Fruit fly (Drosophila melanogaster) ovary, adult (tissue): ENCODE measurements around the gene TwdlE.

Source experiments
- CG17801 ChIP-seq: fragments of 200-800 bp; optimal IDR thresholded peaks from 2 replicates; lab custom pipeline; 2019; ENCODE audit warnings: missing biosample characterization, mild to moderate bottlenecking, missing genetic modification characterization, moderate library complexity; ENCODE audit not compliant: partially characterized antibody

TwdlE gene

dm6 chr2L:7833238-7833637, 27.4 kb downstream of the TwdlE start:
- TF ChIP-seq CG17801 (GFP tag; lab: Kevin White, UChicago), result no peak

- TF ChIP-seq CG17801 (GFP tag; lab: Kevin White, UChicago), result no peak
These were observed 31.7 kb downstream of the TwdlE start for dm6 chr2L:7828901-7829300.

dm6 chr2L:7828231-7828630, 32.4 kb downstream of the TwdlE start:
- peak; percentile 9 for TF ChIP-seq CG17801 (GFP tag; lab: Kevin White, UChicago)

- TF ChIP-seq CG17801 (GFP tag; lab: Kevin White, UChicago), result peak; percentile 81
These were observed 33.3 kb downstream of the TwdlE start, which contains the start of the genes Rack1 and mts for dm6 chr2L:7827045-7828004. TSS of gene Rack1 (minus strand) at chr2L:7827315. TSS of gene mts (plus strand) at chr2L:7827650.

dm6 chr2L:7821279-7821848, 39.3 kb downstream of the TwdlE start:
- TF ChIP-seq CG17801 (GFP tag; lab: Kevin White, UChicago), result peak; percentile 21

dm6 chr2L:7820851-7821250, 39.8 kb downstream of the TwdlE start, which contains the start of gene CG7115:
TSS of gene CG7115 (plus strand) at chr2L:7821151.
- TF ChIP-seq CG17801 (GFP tag; lab: Kevin White, UChicago), result no peak

- no peak for TF ChIP-seq CG17801 (GFP tag; lab: Kevin White, UChicago)
These were observed 40.2 kb downstream of the TwdlE start for dm6 chr2L:7820408-7820807.

dm6 chr2L:7813357-7813756, 47.3 kb downstream of the TwdlE start:
- TF ChIP-seq CG17801 (GFP tag; lab: Kevin White, UChicago), result no peak

dm6 chr2L:7812555-7813339, 47.9 kb downstream of the TwdlE start:
- TF ChIP-seq CG17801 (GFP tag; lab: Kevin White, UChicago), result no peak

- no peak for TF ChIP-seq CG17801 (GFP tag; lab: Kevin White, UChicago)
These were observed 49.2 kb downstream of the TwdlE start, which contains the start of gene LanB1 for dm6 chr2L:7811249-7812002. TSS of gene LanB1 (plus strand) at chr2L:7811438.

dm6 chr2L:7810519-7810918, 50.1 kb downstream of the TwdlE start, which contains the start of gene Cdc14:
TSS of gene Cdc14 (minus strand) at chr2L:7810703.
- peak; percentile 59 for TF ChIP-seq CG17801 (GFP tag; lab: Kevin White, UChicago)

- no peak for TF ChIP-seq CG17801 (GFP tag; lab: Kevin White, UChicago)
These were observed 50.9 kb downstream of the TwdlE start for dm6 chr2L:7809699-7810088.

dm6 chr2L:7808886-7809698, 51.5 kb downstream of the TwdlE start:
- no peak for TF ChIP-seq CG17801 (GFP tag; lab: Kevin White, UChicago)
